Worm (Caenorhabditis elegans): ENCODE measurements around the gene fil-1.

DNA sequence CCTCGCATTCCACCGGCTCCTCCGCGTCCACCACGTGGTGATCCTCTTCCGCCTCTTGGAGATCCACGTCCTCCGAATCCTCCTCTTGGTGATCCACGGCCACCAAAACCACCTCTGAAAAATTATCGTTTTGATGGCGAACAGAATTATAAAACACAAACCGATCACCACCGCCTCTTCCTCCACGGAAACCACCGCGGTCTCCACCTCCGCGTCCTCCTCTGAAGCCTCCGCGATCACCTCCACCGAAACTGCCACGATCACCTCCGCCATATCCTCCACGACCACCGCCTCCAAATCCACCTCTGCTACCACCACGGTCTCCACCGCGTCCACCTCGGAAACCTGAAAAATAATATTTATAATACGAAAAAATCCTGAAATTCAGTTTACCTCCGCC, 7.9 kb downstream of the fil-1 start:
- TF ChIP-seq ztf-22 (GFP tag; optimal IDR thresholded peaks at IDR 0.05), result no peak
- TF ChIP-seq pha-4 (tag; optimal IDR thresholded peaks at IDR 0.05), result no peak
- TF ChIP-seq unc-62 (GFP tag; optimal IDR thresholded peaks at IDR 0.05), result no peak
- no peak for TF ChIP-seq dpl-1 (GFP tag; optimal IDR thresholded peaks at IDR 0.05)
- no peak for TF ChIP-seq atf-7 (tag; optimal IDR thresholded peaks at IDR 0.05)
- no peak for TF ChIP-seq nfya-1 (tag; optimal IDR thresholded peaks at IDR 0.05; ENCODE audit: borderline replicate concordance, insufficient read depth)
- TF ChIP-seq Y79H2A.3 (GFP tag; conservative IDR thresholded peaks at IDR 0.05), result no peak

Measured in whole organism, young adult.